Worm (Caenorhabditis elegans): ENCODE results near the gene T08D10.5.

DNA sequence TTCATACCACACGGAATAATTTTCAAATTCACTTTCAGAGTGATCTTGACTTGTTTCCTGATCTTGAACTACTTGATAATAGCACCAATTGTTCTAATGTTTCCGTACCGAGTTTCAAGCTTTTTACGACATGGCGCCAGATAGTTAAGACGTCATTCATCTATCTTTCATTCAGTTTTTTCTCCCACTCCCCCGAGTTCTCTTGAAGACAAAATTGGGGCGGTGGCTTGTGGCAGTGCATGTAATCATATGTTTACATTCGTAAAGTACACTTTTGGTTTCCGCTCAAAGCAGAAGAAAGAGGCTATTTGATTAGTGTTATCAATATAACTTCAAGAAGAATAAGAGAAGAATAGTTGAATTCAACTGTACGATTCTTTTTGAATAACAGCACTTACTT lies 42.2 kb downstream of the T08D10.5 start:
- no peak for TF ChIP-seq blmp-1 (tag; optimal IDR thresholded peaks at IDR 0.05; ENCODE audit: insufficient read depth)
- no peak for TF ChIP-seq aly-2 (tag; optimal IDR thresholded peaks at IDR 0.05)
- no peak for TF ChIP-seq nhr-25 (tag; optimal IDR thresholded peaks at IDR 0.05)
- TF ChIP-seq elt-3 (tag; optimal IDR thresholded peaks at IDR 0.05): no peak
- TF ChIP-seq nhr-77 (tag; optimal IDR thresholded peaks at IDR 0.05): no peak
- TF ChIP-seq lin-39 (tag; optimal IDR thresholded peaks at IDR 0.05): no peak
- TF ChIP-seq crh-2 (tag; optimal IDR thresholded peaks at IDR 0.05): no peak
- TF ChIP-seq F13H6.1 (tag; optimal IDR thresholded peaks at IDR 0.05): no peak
- TF ChIP-seq unc-62 (GFP tag; optimal IDR thresholded peaks at IDR 0.05): no peak
- no peak for TF ChIP-seq nhr-21 (tag; optimal IDR thresholded peaks at IDR 0.05)

Data from whole organism, L2 larva.